Worm (Caenorhabditis elegans) whole organism, late embryonic: ENCODE measurements around the gene ZK643.6.

Source experiments
- C08G9.2 ChIP-seq: sonication (generic microtip); optimal IDR thresholded peaks from 2 replicates; lab custom pipeline; 2016; ENCODE audit warnings: mild to moderate bottlenecking, missing genetic modification characterization, moderate library complexity, missing compliant biosample characterization
- F13H6.1 ChIP-seq: sonication (generic microtip); optimal IDR thresholded peaks from 2 replicates; lab custom pipeline; 2016; ENCODE audit warnings: missing genetic modification characterization, missing compliant biosample characterization
- Y22D7AL.16 ChIP-seq: sonication (generic microtip); optimal IDR thresholded peaks from 2 replicates; lab custom pipeline; 2016; ENCODE audit warnings: missing genetic modification characterization, missing compliant biosample characterization
- ceh-19 ChIP-seq: fragments of 200-800 bp; sonication (Bioruptor generic); optimal IDR thresholded peaks from 2 replicates; lab custom pipeline; 2018; ENCODE audit warnings: mild to moderate bottlenecking, missing genetic modification characterization, missing compliant biosample characterization
- ceh-2 ChIP-seq: sonication (generic microtip); optimal IDR thresholded peaks from 2 replicates; lab custom pipeline; 2016; ENCODE audit warnings: missing genotype, missing genetic modification characterization, missing compliant biosample characterization
- ceh-24 ChIP-seq: sonication (generic microtip); optimal IDR thresholded peaks from 2 replicates; lab custom pipeline; 2016; ENCODE audit warnings: mild to moderate bottlenecking, missing genetic modification characterization, missing compliant biosample characterization
- ceh-9 ChIP-seq: sonication (generic microtip); optimal IDR thresholded peaks from 2 replicates; lab custom pipeline; 2016; ENCODE audit warnings: mild to moderate bottlenecking, missing genetic modification characterization, inconsistent platforms, missing compliant biosample characterization
- dmd-4 ChIP-seq: sonication (generic microtip); optimal IDR thresholded peaks from 2 replicates; lab custom pipeline; 2016; ENCODE audit warnings: borderline replicate concordance, missing genetic modification characterization, missing compliant biosample characterization
- dve-1 ChIP-seq: sonication (generic microtip); optimal IDR thresholded peaks from 2 replicates; lab custom pipeline; 2017; ENCODE audit warnings: antibody characterized with exemption, mild to moderate bottlenecking, missing genetic modification characterization, missing compliant biosample characterization
- elt-2 ChIP-seq: sonication (generic microtip); optimal IDR thresholded peaks from 2 replicates; lab custom pipeline; 2016; ENCODE audit warnings: missing genetic modification reagents, missing genetic modification characterization, missing compliant biosample characterization
- eyg-1 ChIP-seq: sonication (generic microtip); optimal IDR thresholded peaks from 2 replicates; lab custom pipeline; 2016; ENCODE audit warnings: missing genotype, missing genetic modification characterization, missing compliant biosample characterization
- fax-1 ChIP-seq: sonication (generic microtip); optimal IDR thresholded peaks from 2 replicates; lab custom pipeline; 2016; ENCODE audit warnings: missing genotype, missing genetic modification characterization, missing compliant biosample characterization
- fkh-10 ChIP-seq: fragments of 150-350 bp; optimal IDR thresholded peaks from 2 replicates; lab custom pipeline; 2014; ENCODE audit warnings: missing biosample characterization, missing genetic modification reagents, missing genetic modification characterization
- hlh-15 ChIP-seq: sonication (generic microtip); optimal IDR thresholded peaks from 2 replicates; lab custom pipeline; 2016; ENCODE audit warnings: missing genetic modification characterization, missing compliant biosample characterization
- hlh-30 ChIP-seq: sonication (generic microtip); optimal IDR thresholded peaks from 2 replicates; lab custom pipeline; 2017; ENCODE audit warnings: antibody characterized with exemption, missing genetic modification characterization, missing compliant biosample characterization; ENCODE audit not compliant: insufficient read depth
- lin-11 ChIP-seq: fragments of 200-800 bp; sonication (Bioruptor generic); optimal IDR thresholded peaks from 2 replicates; lab custom pipeline; 2018; ENCODE audit warnings: mild to moderate bottlenecking, missing genetic modification characterization, missing compliant biosample characterization
- odd-2 ChIP-seq: sonication (generic microtip); optimal IDR thresholded peaks from 2 replicates; lab custom pipeline; 2017; ENCODE audit warnings: antibody characterized with exemption, mild to moderate bottlenecking, missing genetic modification characterization, missing compliant biosample characterization
- pha-2 ChIP-seq: sonication (generic microtip); optimal IDR thresholded peaks from 2 replicates; lab custom pipeline; 2017; ENCODE audit warnings: mild to moderate bottlenecking, missing genetic modification characterization, missing compliant biosample characterization
- pqm-1 ChIP-seq: sonication (generic microtip); optimal IDR thresholded peaks from 2 replicates; lab custom pipeline; 2016; ENCODE audit warnings: missing genetic modification characterization, missing compliant biosample characterization
- pros-1 ChIP-seq: fragments of 150-350 bp; optimal IDR thresholded peaks from 2 replicates; lab custom pipeline; 2014; ENCODE audit warnings: missing biosample characterization, missing genetic modification reagents, missing genetic modification characterization
- rnt-1 ChIP-seq: sonication (generic microtip); optimal IDR thresholded peaks from 2 replicates; lab custom pipeline; 2016; ENCODE audit warnings: missing genetic modification characterization, missing compliant biosample characterization
- sdc-2 ChIP-seq: sonication (generic microtip); optimal IDR thresholded peaks from 2 replicates; lab custom pipeline; 2016; ENCODE audit warnings: missing genotype, missing genetic modification characterization, missing compliant biosample characterization
- sox-2 ChIP-seq: fragments of 200-800 bp; sonication (Bioruptor generic); IDR thresholded peaks from 2 replicates; pipeline ENCODE4 v1.3.6; 2022; ENCODE audit warnings: missing genetic modification reagents, missing genetic modification characterization, missing compliant biosample characterization
- sox-4 ChIP-seq: sonication (generic microtip); optimal IDR thresholded peaks from 2 replicates; lab custom pipeline; 2017; ENCODE audit warnings: mild to moderate bottlenecking, missing genetic modification characterization, inconsistent platforms, missing compliant biosample characterization
- tbx-2 ChIP-seq: sonication (generic microtip); optimal IDR thresholded peaks from 2 replicates; lab custom pipeline; 2016; ENCODE audit warnings: missing genetic modification characterization, missing compliant biosample characterization
- unc-86 ChIP-seq: sonication (generic microtip); optimal IDR thresholded peaks from 2 replicates; lab custom pipeline; 2016; ENCODE audit warnings: missing genetic modification characterization, missing compliant biosample characterization
- ztf-16 ChIP-seq: sonication (generic microtip); optimal IDR thresholded peaks from 2 replicates; lab custom pipeline; 2017; ENCODE audit warnings: missing genetic modification characterization, missing compliant biosample characterization

The ZK643.6 gene

DNA sequence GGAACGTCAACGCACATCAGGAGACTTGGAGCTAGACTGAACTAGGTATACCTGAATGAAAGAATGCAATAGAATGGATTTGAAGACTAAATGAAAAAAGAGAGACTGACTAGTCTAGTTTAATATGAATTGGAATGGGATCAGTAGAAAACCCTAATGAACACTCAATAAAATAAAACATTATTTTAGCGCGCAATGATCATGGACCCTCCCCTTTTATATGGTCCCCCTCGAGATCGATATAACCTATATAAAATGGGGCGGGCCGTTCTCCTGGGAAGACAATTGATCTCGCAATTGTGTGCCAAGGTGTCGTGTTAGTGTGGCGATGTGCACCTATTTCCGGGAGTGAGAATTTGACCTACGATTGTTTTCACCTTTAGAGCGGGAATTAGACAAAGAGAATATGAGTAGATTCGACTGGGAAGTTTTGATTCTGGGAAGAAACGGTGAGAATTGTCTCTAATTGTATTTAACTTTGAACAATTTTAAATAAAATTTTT is 42.6 kb downstream of the ZK643.6 start, which contains the start of gene cdc-25.3:
Gene cdc-25.3, minus strand, starts transcription at position 51 of the 503 bp plus-strand sequence.
- no peak for TF ChIP-seq elt-2
- TF ChIP-seq lin-11 (tag; lab: Kevin White, UChicago) = no peak

DNA sequence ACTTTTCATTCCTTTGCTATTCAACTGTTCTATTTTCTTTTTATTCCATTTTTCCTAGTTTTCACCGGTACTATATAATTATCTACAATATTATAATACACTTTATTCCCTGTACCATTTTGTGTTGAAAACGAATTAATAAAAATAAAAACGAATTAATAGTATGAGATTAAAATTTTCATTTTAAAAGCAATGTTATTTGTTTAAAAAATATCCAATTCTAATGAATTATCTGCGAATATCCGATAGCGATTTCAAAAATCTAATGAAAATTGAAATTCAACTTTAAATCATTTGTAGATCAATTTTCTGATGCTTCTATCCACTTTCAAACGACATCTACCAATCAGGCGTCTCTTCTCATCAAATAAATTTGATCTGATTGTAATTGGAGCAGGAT is 47.1 kb downstream of the ZK643.6 start, which contains the start of gene trxr-2:
Gene trxr-2, plus strand, starts transcription at position 301 of the 400 bp plus-strand sequence.
- no peak for TF ChIP-seq rnt-1 (tag; lab: Kevin White, UChicago)
- TF ChIP-seq sox-4 (tag; lab: Kevin White, UChicago) = no peak
- TF ChIP-seq odd-2 (tag; lab: Kevin White, UChicago) = no peak
- no peak for TF ChIP-seq tbx-2
- TF ChIP-seq dmd-4 (tag; lab: Kevin White, UChicago) = no peak

DNA sequence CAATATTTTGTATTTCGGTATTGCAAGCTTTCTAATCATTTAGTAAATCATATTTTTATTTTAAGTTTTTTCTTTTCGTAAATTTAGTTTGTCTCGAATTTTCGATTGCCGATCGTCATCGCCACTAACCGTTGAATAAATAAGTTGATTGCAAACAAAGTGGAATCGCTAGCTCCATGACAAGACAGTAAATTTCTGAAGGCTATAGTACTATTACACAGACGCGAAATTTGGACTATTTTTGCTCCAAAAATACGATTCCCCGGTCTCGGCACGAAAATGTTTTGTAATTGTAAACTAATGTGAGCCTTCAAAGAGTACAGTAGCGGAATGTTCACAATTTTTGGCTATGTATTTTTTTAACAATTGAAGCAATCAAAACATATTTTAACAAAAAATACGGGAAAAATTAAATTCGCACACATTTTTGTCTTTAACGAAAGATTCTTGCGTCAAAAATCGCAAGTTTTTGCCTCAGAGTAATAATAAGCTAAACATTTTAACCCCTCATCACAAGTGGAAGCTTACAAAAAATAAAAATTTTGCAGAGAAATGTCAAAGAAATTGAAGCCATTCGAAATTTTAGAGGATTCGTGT is 48.9 kb downstream of the ZK643.6 start, which contains the start of gene tpk-1:
Gene tpk-1, plus strand, starts transcription at position 547 of the 597 bp plus-strand sequence.
- TF ChIP-seq C08G9.2 (no peak), ceh-2 (no peak), lin-11 (tag; lab: Kevin White, UChicago) (no peak), unc-86 (tag; lab: Kevin White, UChicago) (no peak), Y22D7AL.16 (tag; lab: Kevin White, UChicago) (no peak), ceh-9 (no peak), eyg-1 (tag; lab: Kevin White, UChicago) (no peak), pha-2 (tag; lab: Kevin White, UChicago) (no peak), hlh-15 (tag; lab: Kevin White, UChicago) (no peak), sox-2 (GFP tag; lab: Robert Waterston, UW) (no peak), fax-1 (tag; lab: Kevin White, UChicago) (no peak)

DNA sequence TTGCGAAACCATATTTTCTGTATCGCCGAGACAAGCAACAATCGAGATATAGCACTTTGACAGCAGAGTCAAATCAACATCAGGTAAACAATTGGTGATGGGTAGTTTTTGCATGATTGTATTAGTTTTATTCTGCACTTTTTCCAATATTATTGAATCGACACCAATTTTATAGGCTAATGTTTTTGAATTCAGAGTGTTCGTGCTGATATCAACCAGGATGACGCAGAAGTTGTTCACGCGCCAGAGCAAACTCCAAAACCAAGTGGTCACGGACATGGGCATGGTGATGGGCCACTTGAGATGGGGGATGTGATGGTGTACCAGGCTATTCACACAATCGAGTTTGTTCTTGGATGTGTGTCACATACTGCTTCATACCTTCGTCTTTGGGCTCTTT is 50.4 kb downstream of the ZK643.6 start:
- TF ChIP-seq ztf-16 (tag; lab: Kevin White, UChicago) (no peak), fkh-10 (GFP tag; lab: Kevin White, UChicago) (no peak), ceh-19 (GFP tag; lab: Kevin White, UChicago) (no peak), odd-2 (tag; lab: Kevin White, UChicago) (no peak), sdc-2 (tag; lab: Kevin White, UChicago) (no peak), pros-1 (tag; lab: Kevin White, UChicago) (no peak), dve-1 (tag; lab: Kevin White, UChicago) (no peak), C08G9.2 (no peak), hlh-30 (tag; lab: Kevin White, UChicago) (no peak), ceh-24 (tag; lab: Kevin White, UChicago) (no peak), F13H6.1 (tag; lab: Kevin White, UChicago) (no peak), pqm-1 (tag; lab: Kevin White, UChicago) (no peak)
